Fruit fly (Drosophila melanogaster): ENCODE measurements around the gene CG9922.
A peak's percentile ranks its signal among the peaks of the same experiment; 100 is the strongest.

Gene CG9922

DNA sequence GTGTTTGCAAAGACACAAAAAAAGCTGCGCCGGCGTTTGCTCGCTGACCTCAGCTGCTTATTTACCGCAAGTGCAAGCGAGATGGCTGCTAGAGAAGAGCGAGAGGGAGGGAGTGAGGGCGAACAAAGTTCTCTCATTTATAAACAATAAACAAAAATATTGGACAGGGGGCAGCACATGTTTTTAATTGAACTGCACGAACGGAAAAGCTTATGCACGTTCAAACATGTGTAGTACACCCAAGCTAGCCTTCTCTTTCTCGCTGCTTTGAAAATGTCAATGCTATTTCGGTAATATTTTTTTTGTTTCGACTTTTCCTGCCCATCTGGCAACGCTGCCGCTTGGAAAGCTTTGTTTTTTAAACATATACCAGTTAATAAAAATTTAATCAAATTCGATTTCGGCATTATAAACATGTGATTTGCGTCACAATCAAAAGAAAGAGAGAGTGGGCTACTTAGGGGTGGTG is 11.2 kb downstream of the CG9922 start (continued):
- 0 out of 3 replicates have a peak, but pooled peaks have one; percentile 56 for TF ChIP-seq Dbx (GFP tag; IDR thresholded peaks at IDR 0.05)
- TF ChIP-seq shn (GFP tag; optimal IDR thresholded peaks at IDR 0.05) = peak; percentile 24
- TF ChIP-seq CG1233 (GFP tag; optimal IDR thresholded peaks at IDR 0.05) = no peak
- TF ChIP-seq CG12236 (GFP tag; optimal IDR thresholded peaks at IDR 0.05) = no peak
- peak; percentile 18 for TF ChIP-seq CG6854 (GFP tag; optimal IDR thresholded peaks at IDR 0.05)
- TF ChIP-seq CG32772 (GFP tag; IDR thresholded peaks at IDR 0.05) = peak; percentile 48
- peak; percentile 57 for TF ChIP-seq NfI (GFP tag; optimal IDR thresholded peaks at IDR 0.05)
- no peak for TF ChIP-seq Sry-β (GFP tag; optimal IDR thresholded peaks at IDR 0.05)
- peak; percentile 59; the same call in 1 of the 2 replicates for TF ChIP-seq vvl (GFP tag; IDR thresholded peaks at IDR 0.05)
- peak; percentile 17 for TF ChIP-seq CG12659 (GFP tag; optimal IDR thresholded peaks at IDR 0.05)
- peak; percentile 62 for TF ChIP-seq ab (GFP tag; optimal IDR thresholded peaks at IDR 0.05)
- no peak for TF ChIP-seq Rx (GFP tag; IDR thresholded peaks at IDR 0.05)
- no peak for TF ChIP-seq gce (GFP tag; IDR thresholded peaks at IDR 0.05)
- 0 out of 2 replicates have a peak, but pooled peaks have one; percentile 12 for TF ChIP-seq CG7372 (GFP tag; IDR thresholded peaks at IDR 0.05)
- peak; percentile 12 for TF ChIP-seq CG9876 (GFP tag; optimal IDR thresholded peaks at IDR 0.05)
- peak; percentile 13 for TF ChIP-seq disco-r (GFP tag; optimal IDR thresholded peaks at IDR 0.05)
- TF ChIP-seq Rfx (GFP tag; IDR thresholded peaks at IDR 0.05) = peak; percentile 49
- peak; percentile 53 for TF ChIP-seq Vsx1 (GFP tag; optimal IDR thresholded peaks at IDR 0.05)
- TF ChIP-seq CG3281 (GFP tag; optimal IDR thresholded peaks at IDR 0.05) = peak; percentile 32
- TF ChIP-seq oc (tag; optimal IDR thresholded peaks at IDR 0.05) = no peak
- peak; percentile 63 for TF ChIP-seq CG2120 (GFP tag; optimal IDR thresholded peaks at IDR 0.05)
- no peak for TF ChIP-seq schlank (tag; optimal IDR thresholded peaks at IDR 0.05)
- TF ChIP-seq CG1603 (tag; optimal IDR thresholded peaks at IDR 0.05) = peak; percentile 18
- TF ChIP-seq Deaf1 (tag; optimal IDR thresholded peaks at IDR 0.05) = peak; percentile 35
- 0 out of 2 replicates have a peak, but pooled peaks have one; percentile 22 for TF ChIP-seq unc-4 (GFP tag; IDR thresholded peaks at IDR 0.05; ENCODE audit: partially characterized antibody)
- TF ChIP-seq HLH54F (GFP tag; optimal IDR thresholded peaks at IDR 0.05) = peak; percentile 18
- no peak for TF ChIP-seq CG14050 (GFP tag; IDR thresholded peaks at IDR 0.05)
- TF ChIP-seq MBD-R2 (GFP tag; IDR thresholded peaks at IDR 0.05) = 0 out of 2 replicates have a peak, but pooled peaks have one; percentile 10
- TF ChIP-seq Gug (GFP tag; IDR thresholded peaks at IDR 0.05) = no peak
- no peak for TF ChIP-seq z (GFP tag; IDR thresholded peaks at IDR 0.05)
- peak; percentile 60 for TF ChIP-seq sens (GFP tag)
- TF ChIP-seq Lhr (GFP tag; optimal IDR thresholded peaks at IDR 0.05) = peak; percentile 35
- TF ChIP-seq CG9817 (tag; optimal IDR thresholded peaks at IDR 0.05) = peak; percentile 4
- peak; percentile 57 for TF ChIP-seq caup (GFP tag; optimal IDR thresholded peaks at IDR 0.05; ENCODE audit: severe bottlenecking)
- TF ChIP-seq CG2199 (GFP tag; IDR thresholded peaks at IDR 0.05) = peak; percentile 77; the same call in 1 of the 3 replicates
- TF ChIP-seq dmrt99B (tag; optimal IDR thresholded peaks at IDR 0.05) = peak; percentile 30
- TF ChIP-seq Pdp1 (GFP tag; optimal IDR thresholded peaks at IDR 0.05) = peak; percentile 14 to 74
- 0 out of 2 replicates have a peak, but pooled peaks have one; percentile 25 for TF ChIP-seq Taf1 (GFP tag; IDR thresholded peaks at IDR 0.05)
- no peak; the same call in 1 of the 2 replicates for TF ChIP-seq Awh (GFP tag; IDR thresholded peaks at IDR 0.05)
- TF ChIP-seq nom (GFP tag; optimal IDR thresholded peaks at IDR 0.05) = peak; percentile 93
- TF ChIP-seq ems (GFP tag; optimal IDR thresholded peaks at IDR 0.05) = peak; percentile 44
- no peak for TF ChIP-seq Hr39 (optimal IDR thresholded peaks at IDR 0.05)
- peak; percentile 57 for TF ChIP-seq CG34376 (GFP tag; optimal IDR thresholded peaks at IDR 0.05)
- peak; percentile 55; the same call in 1 of the 2 replicates for TF ChIP-seq CG32532 (GFP tag; IDR thresholded peaks at IDR 0.05)
- peak; percentile 15 for TF ChIP-seq pzg (GFP tag; optimal IDR thresholded peaks at IDR 0.05)
- TF ChIP-seq CG2678 (tag; optimal IDR thresholded peaks at IDR 0.05) = peak; percentile 48
- TF ChIP-seq grau (tag; optimal IDR thresholded peaks at IDR 0.05) = peak; percentile 12
- TF ChIP-seq bsh (GFP tag; optimal IDR thresholded peaks at IDR 0.05) = peak; percentile 12 to 28
- TF ChIP-seq NK7.1 (GFP tag; optimal IDR thresholded peaks at IDR 0.05) = peak; percentile 11
- TF ChIP-seq CG12155 (GFP tag; optimal IDR thresholded peaks at IDR 0.05) = peak; percentile 38
